Worm (Caenorhabditis elegans): ENCODE results near the gene ubq-2.

ce11 chrIII:12929573-12929972 is 48.8 kb downstream of the ubq-2 start, which contains the start of gene Y37D8A.19:
- TF ChIP-seq ztf-11 (tag; optimal IDR thresholded peaks at IDR 0.05) (no peak), zip-8 (tag; optimal IDR thresholded peaks at IDR 0.05) (no peak), M03D4.4 (tag; optimal IDR thresholded peaks at IDR 0.05) (no peak), unc-62 (GFP tag; optimal IDR thresholded peaks at IDR 0.05) (no peak), elt-3 (tag; optimal IDR thresholded peaks at IDR 0.05) (no peak), tbx-8 (GFP tag; optimal IDR thresholded peaks at IDR 0.05) (no peak), lin-13 (tag; optimal IDR thresholded peaks at IDR 0.05) (no peak), sem-2 (GFP tag; optimal IDR thresholded peaks at IDR 0.05) (no peak), elt-1 (tag; optimal IDR thresholded peaks at IDR 0.05; ENCODE audit: borderline replicate concordance, insufficient read depth) (no peak), unc-39 (tag; optimal IDR thresholded peaks at IDR 0.05) (no peak)
